Fruit fly (Drosophila melanogaster): Measurements from ENCODE around the gene Tsp86D.

The Tsp86D gene

DNA sequence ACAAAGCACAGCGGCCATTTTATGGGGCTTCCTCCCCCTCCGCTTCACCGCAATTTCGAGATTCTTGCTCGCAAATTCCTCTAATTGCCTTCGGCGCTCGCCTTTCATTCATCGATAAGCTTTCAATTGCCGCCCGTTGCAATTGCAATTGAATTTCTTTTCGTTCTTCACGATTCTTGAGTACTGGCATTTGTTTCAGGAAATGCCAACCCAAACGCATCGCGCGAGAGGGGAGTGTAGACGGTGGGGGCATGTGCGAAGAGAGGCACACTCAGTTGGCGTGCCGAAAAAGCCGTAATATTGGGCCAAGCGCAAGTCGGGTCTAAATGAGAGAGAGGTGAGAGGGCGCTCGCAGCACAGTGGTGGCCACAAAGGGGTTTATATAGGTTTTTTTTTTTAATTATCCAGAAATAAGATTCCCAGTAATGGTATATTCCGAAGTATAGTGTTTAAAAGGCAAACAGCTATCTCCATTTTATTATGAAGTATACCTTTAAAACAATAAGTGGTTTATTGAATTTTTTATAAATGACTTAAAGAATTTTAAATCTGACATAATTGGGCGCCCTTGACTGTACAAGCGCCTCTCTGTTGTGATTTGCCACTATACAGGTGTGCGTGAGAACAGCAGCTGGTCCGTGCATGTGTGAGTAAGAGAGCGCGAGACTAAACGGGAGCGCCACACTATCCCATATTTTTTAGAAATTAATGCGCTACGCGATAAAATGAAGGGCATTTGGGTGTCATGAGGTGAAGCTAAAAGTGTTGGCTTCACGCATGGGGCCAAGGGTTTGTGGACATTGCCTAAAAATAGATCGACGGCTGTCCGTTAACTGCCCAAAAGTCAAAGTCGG lies 18.2 kb downstream of the Tsp86D start (continued):
- peak; percentile 76 for TF ChIP-seq CG1233 (GFP tag; optimal IDR thresholded peaks at IDR 0.05)
- TF ChIP-seq CG11504 (tag; optimal IDR thresholded peaks at IDR 0.05) = peak; percentile 90

dm6 chr3R:10888300-10888632 lies 19.8 kb downstream of the Tsp86D start:
- TF ChIP-seq trh (GFP tag; optimal IDR thresholded peaks at IDR 0.05) (no peak), scrt (GFP tag; optimal IDR thresholded peaks at IDR 0.05) (no peak), CG18764 (GFP tag; optimal IDR thresholded peaks at IDR 0.05) (no peak), Jarid2 (GFP tag; optimal IDR thresholded peaks at IDR 0.05) (no peak), CG31388 (GFP tag; optimal IDR thresholded peaks at IDR 0.05) (no peak), CG8290 (GFP tag; optimal IDR thresholded peaks at IDR 0.05) (no peak), CG8290 (tag; optimal IDR thresholded peaks at IDR 0.05) (no peak), knrl (GFP tag; IDR thresholded peaks at IDR 0.05; ENCODE audit: partially characterized antibody) (no peak), Mrtf (GFP tag; IDR thresholded peaks at IDR 0.05) (no peak), crp (GFP tag; optimal IDR thresholded peaks at IDR 0.05) (no peak), B-H2 (GFP tag; optimal IDR thresholded peaks at IDR 0.05) (peak; percentile 33), jumu (GFP tag; optimal IDR thresholded peaks at IDR 0.05) (no peak), exex (tag; optimal IDR thresholded peaks at IDR 0.05) (peak; percentile 79), ERR (GFP tag; optimal IDR thresholded peaks at IDR 0.05) (peak; percentile 67), CG12155 (GFP tag; optimal IDR thresholded peaks at IDR 0.05) (no peak), ro (GFP tag; IDR thresholded peaks at IDR 0.05) (no peak), CG12104 (GFP tag; optimal IDR thresholded peaks at IDR 0.05) (no peak), CG15479 (GFP tag; optimal IDR thresholded peaks at IDR 0.05) (no peak), Oaz (GFP tag; IDR thresholded peaks at IDR 0.05) (no peak), CG17802 (tag; optimal IDR thresholded peaks at IDR 0.05) (no peak), CG8359 (GFP tag; optimal IDR thresholded peaks at IDR 0.05; ENCODE audit: borderline replicate concordance) (no peak), CG7839 (tag; optimal IDR thresholded peaks at IDR 0.05) (no peak), CG3726 (GFP tag; IDR thresholded peaks at IDR 0.05) (no peak), Dip3 (GFP tag; optimal IDR thresholded peaks at IDR 0.05) (no peak), H15 (GFP tag; IDR thresholded peaks at IDR 0.05) (no peak), maf-S (GFP tag; optimal IDR thresholded peaks at IDR 0.05) (no peak), sd (tag; optimal IDR thresholded peaks at IDR 0.05) (peak; percentile 6), CG8765 (GFP tag; IDR thresholded peaks at IDR 0.05) (no peak), zf30C (GFP tag; optimal IDR thresholded peaks at IDR 0.05) (no peak), CG1603 (tag; optimal IDR thresholded peaks at IDR 0.05) (no peak), CG17612 (GFP tag; IDR thresholded peaks at IDR 0.05) (no peak), zfh2 (GFP tag; optimal IDR thresholded peaks at IDR 0.05) (no peak), Antp (GFP tag; optimal IDR thresholded peaks at IDR 0.05) (no peak), CG4282 (GFP tag; optimal IDR thresholded peaks at IDR 0.05) (no peak), CG18476 (GFP tag; optimal IDR thresholded peaks at IDR 0.05) (no peak), CG7987 (GFP tag; optimal IDR thresholded peaks at IDR 0.05) (no peak), kay (GFP tag; optimal IDR thresholded peaks at IDR 0.05) (peak; percentile 21), dysf (GFP tag; IDR thresholded peaks at IDR 0.05) (no peak), pan (optimal IDR thresholded peaks at IDR 0.05) (no peak), pan (GFP tag; optimal IDR thresholded peaks at IDR 0.05 in 1 of 2, IDR thresholded peaks at IDR 0.05 in 1 of 2) (no peak), CG15696 (tag; optimal IDR thresholded peaks at IDR 0.05) (no peak), gcm (GFP tag; optimal IDR thresholded peaks at IDR 0.05) (no peak), Trl (optimal IDR thresholded peaks at IDR 0.05) (peak in 1 of 2 experiments; percentile 2), Trl (GFP tag; optimal IDR thresholded peaks at IDR 0.05) (no peak), sna (GFP tag; IDR thresholded peaks at IDR 0.05; ENCODE audit: partially characterized antibody) (no peak), ind (GFP tag; optimal IDR thresholded peaks at IDR 0.05) (no peak), repo (GFP tag; optimal IDR thresholded peaks at IDR 0.05) (no peak)

Data from whole organism, embryonic.